Worm (Caenorhabditis elegans) whole organism, midembryonic: ENCODE results near the gene nhr-51.
"Not testable (repeated sequence)": the region's sequence is repeated elsewhere in the genome, so short reads cannot be mapped to it uniquely, and the experiment has no call there.

Experiments used
- cog-1 ChIP-seq: sonication (generic microtip); optimal IDR thresholded peaks from 2 replicates; lab custom pipeline; 2016; ENCODE audit warnings: missing genetic modification characterization, missing compliant biosample characterization
- flt-1 ChIP-seq: fragments of 200-800 bp; sonication (Bioruptor generic); IDR thresholded peaks from 2 replicates; pipeline ENCODE4 v1.3.6; 2022; ENCODE audit warnings: missing genetic modification characterization, missing compliant biosample characterization
- klf-2 ChIP-seq: fragments of 200-800 bp; sonication (Bioruptor generic); conservative IDR thresholded peaks from 2 replicates; pipeline ENCODE4 v1.3.6; 2022; ENCODE audit warnings: missing genetic modification reagents, missing genetic modification characterization, missing compliant biosample characterization
- tab-1 ChIP-seq: fragments of 200-800 bp; sonication (Bioruptor generic); IDR thresholded peaks from 2 replicates; pipeline ENCODE4 v1.3.6; 2022; ENCODE audit warnings: missing genetic modification characterization, missing compliant biosample characterization

- TF ChIP-seq flt-1 (GFP tag; lab: Robert Waterston, UW); tab-1 (GFP tag; lab: Robert Waterston, UW); cog-1 (tag; lab: Kevin White, UChicago); klf-2: not testable (repeated sequence)
Measured at ce11 chrV:15670139-15670538, 3.7 kb upstream of the nhr-51 start, which contains the start of gene K06B4.15.
